Fruit fly (Drosophila melanogaster): Measurements from ENCODE around the gene CG33257.

DNA sequence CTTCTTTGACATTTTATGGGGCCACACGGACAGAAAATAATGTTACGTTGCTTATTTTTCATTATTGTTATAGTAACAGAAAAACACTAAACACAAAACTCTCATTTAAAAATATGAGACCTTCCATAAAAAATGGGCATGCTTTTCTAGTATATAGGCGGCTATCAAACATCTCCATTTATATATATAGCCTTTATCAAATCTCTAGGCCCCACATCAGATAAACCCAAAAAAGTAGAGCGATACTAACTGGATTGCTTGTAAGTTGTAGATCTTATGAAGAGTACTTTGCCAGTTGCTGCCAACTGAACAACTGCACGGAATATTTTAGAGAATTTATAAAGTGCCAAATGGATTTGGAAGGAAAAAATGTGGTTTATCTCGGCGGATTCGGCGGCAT is 23.4 kb downstream of the CG33257 start, which contains the start of gene CG18814:
- TF ChIP-seq pan (optimal IDR thresholded peaks at IDR 0.05) = no peak
- TF ChIP-seq EcR (GFP tag; optimal IDR thresholded peaks at IDR 0.05) = no peak
- TF ChIP-seq usp (GFP tag; optimal IDR thresholded peaks at IDR 0.05) = no peak

All from whole organism.